Fruit fly (Drosophila melanogaster): ENCODE measurements around the gene Mnt.

The Mnt gene

DNA sequence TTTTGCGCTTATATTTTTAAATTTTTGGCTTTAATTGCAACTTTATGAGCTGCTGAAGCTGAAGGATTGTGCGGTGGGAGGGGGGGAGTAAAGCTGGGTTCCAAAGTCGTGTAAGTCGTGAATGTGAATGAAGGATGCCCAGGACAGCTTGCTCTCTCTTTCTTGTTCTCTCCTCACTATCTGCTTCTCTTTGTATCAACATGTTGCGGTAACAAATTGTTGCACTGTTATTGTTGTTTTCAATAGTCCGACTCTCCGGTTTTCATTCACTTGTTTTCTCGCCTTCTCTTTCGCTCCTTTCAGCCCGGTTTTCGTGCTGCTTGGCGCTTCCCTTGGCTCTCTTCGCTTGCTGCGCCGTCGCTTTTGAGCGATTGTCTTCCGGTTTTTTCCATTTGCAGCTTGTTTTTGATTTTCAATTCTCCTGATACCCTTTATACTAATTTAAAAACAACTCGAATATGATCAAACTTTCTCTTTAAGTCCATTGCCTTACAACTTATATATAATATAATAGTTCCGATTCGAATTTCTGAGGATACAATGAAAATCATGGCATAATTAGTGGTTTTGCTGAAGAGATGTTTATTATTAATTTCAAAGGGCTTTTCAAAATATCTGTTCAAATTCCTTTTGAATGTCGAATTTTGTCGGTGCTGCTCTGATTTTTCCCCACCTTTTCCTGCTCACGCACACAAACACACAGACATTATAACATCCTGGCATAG lies 13.4 kb downstream of the Mnt start:
- TF ChIP-seq noc (tag; optimal IDR thresholded peaks at IDR 0.05) = no peak

DNA sequence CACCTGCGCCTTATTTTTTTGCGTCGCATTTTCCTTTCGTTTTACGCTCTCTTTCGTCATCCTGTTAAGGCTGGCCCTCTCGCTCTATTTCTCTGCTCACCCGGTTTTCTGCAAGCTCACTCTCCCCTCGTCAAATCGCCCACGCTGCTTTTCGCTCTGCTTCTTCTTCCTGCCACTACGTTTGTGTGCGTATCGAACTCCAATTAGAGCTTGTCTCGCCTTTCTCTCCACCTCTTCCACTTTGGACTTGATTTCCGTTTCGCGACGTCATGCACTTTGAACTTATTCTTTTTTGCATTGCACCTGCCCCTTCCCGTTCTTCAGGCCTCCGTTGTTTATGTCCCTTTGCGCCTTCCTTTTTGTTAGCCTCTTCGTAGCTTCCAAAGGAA lies 13.9 kb downstream of the Mnt start:
- TF ChIP-seq noc (tag; optimal IDR thresholded peaks at IDR 0.05) = no peak

DNA sequence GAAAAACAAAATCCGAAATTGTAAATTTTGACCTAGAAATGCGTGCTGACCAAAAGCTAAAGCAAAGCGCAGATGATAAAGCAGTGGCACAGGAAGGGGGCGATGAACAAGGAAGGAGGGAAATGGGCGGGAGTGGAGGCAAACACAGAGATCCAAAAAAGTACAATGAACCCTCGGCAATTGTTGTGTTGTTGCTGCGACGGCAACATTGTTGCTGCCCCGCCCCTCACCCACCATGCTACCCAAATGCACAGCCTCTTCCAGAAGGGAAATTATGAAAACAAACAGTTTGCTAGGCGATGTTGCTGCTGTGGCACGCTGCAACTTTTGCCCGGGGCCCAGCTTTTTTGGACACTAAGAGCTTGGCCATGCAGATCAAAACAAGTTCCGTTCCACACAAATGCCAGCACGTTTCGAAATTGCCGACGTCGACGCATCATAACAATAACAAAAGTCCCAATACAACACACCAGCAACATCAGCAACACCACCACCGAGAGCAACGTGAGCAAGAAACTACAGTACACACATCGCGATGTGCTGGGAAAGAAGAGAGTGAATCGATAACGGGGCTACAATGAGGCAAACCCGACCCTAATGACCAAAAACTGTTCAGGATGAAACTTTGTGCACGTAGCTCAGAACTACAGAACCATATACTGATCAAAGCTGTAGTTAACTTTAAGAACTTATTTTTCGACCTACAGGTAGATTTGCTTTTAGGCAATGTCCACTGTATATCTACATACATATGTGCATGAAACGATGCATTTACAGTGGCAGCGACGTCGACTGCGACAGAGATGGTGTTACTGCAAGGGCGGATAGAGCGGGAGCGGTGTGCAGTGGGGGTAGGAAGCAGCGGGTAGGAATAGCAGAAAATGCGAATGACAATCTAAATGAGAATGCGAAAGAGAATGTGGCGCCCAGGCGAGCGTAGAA lies 15.1 kb downstream of the Mnt start:
- TF ChIP-seq noc (tag; optimal IDR thresholded peaks at IDR 0.05) = no peak

DNA sequence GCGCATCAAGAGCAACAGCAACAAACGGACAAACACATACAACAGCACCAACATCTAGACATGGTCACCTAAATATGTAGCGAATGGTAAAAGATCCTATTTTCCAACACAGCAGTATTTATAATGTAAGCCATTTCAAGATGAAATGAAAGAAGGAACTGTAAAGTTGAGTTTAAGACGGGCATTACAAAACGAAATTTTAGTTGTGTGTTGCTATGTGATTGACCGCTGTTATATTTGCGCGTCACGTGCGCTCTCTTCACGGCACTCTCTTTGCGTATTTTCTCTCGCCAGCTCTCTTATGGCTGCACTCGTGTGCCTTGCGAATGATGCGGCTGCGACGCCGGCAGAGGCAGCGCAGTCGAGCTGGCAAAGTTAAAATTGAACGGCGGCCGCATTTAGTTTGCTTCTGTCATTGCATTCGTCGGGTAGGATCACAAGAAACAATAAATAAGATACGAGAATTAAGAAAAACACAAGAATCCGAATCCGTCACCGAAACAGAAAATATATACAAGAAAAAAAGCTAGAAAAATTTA lies 16.3 kb downstream of the Mnt start:
- TF ChIP-seq noc (tag; optimal IDR thresholded peaks at IDR 0.05) = no peak

DNA sequence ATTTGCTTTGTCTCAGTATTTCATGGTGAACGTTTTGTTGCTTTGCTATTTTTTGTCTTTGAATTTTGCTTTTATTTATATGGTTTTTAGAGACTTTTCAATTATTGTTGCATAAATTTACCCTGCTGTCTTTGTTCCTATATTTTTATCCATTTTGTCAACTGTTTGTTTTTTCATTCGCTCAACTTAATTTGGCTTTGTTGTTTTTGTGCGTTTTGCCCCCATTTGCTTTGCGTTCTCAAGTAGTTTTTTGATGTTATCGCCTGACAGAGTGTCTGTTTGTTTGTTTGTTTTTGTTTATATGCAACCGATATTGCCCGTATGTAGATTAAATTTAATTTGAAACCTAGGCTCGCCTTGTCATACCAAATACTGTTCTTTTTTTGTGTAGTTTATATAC lies 17.0 kb downstream of the Mnt start:
- TF ChIP-seq noc (tag; optimal IDR thresholded peaks at IDR 0.05) = no peak

DNA sequence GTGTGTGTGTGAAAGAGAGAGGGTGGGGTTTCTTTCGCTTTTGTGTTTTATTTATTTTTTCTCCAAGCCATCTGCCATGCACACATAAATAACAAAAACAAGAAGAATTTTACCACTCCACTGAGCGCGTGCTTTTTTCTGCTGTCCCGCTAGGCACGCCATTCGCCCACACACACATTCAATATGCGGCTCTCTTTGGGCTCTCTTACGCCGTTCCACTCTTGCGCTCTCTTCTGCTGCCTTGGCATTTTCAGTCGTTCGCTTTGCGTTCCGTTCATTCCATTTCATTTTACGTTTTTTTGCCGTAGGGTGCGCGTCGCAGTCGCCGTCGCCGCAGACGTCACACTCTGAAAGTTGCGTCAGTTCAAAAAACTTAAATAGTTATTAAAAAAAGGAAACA lies 17.5 kb downstream of the Mnt start:
- peak; percentile 4 for TF ChIP-seq noc (tag; optimal IDR thresholded peaks at IDR 0.05)

DNA sequence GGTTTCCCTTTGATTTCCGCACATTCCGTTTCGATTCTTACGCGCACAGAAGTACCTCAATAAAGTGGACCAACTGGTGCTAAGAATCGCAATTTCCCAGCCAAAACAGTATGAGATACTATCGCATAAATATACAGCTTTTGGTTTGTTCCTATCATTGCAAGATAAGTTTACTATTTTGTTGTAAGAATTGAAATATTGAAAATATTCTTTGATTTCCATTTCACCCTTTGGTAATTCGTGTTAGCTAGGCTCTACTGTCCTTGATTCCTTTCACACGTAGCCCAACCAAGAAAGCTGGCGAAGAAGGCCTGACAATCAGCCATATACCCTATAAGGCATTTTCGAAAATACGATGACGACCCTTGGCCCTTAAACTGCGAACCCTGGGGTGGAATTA lies 19.0 kb downstream of the Mnt start:
- peak; percentile 26 for TF ChIP-seq noc (tag; optimal IDR thresholded peaks at IDR 0.05)

DNA sequence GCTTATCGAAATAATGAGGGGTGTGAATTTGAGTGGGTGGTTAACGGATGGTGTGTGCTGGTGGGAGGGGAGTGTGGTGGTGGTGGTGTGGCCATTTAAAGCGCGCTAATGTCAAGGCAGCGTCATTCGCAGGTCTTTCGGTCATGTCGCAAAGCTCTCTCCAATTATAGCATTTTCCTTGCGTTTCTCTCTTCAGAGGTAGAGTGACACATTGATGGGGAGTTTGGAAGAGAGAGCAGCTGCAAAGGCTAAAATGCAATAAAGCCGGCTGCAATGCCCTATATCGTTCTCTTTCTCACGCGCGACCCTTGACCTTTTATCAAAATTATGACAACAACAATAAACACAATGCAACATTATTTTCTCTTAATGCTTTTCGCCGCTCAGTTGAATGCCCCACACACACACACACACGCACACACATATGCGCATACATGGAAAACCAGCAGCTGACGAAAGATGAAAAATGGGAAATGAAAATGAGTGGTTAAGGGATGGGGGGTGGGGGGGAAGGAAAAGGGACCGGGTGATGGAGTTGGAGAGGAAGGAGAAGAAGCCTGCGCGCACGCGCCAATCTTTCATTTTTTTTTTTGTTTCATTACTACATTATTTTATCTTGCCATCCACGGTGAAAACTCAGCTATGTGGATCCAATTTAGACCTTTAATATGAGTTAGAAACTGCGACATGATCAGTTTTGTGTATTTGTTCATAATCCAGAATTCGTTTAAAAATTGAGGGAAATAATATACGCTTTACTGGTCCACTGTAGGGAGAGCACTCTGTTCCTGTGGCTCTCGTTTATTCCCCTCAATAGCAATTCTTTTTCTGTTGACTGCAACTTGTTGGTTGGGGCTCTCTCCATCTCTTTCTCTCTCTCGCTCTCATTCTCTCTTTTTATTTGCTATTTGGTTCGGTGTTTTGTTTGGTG lies 20.3 kb downstream of the Mnt start:
- TF ChIP-seq noc (tag; optimal IDR thresholded peaks at IDR 0.05) = peak; percentile 27

DNA sequence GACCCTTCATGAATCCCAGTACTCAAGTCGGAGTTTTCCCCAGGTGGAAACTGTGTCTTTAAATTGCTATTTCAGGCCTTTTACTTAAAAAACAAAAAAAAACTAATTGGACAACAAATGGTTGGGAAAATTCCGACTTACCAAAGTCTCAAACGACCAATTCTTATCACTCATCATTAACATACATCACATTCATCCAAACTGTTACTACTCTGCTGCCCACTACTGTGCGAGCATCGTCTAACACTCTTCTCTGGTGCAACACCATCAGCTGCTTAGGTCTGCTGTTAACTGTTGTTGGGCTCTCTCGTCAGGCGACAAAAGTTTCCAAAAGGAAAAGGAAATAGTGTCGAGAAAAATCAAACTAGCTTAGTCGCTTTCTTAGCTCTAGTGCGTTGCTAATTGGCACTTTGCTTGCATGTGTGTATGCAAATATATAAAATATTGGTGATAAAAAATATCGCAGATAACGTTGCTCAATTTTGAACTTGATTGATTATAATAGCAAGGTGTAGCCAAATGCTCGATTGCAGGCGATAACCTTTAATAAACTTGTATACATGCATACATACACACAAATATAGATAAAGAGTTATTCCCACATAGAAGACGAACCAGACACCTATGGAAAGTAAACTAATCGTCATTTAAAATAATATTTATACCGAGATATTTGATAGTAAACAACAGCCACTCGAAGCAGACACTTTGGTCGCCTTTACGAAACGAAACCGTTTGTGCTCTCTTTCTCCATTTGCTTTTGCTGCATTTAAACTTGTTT lies 22.6 kb downstream of the Mnt start:
- TF ChIP-seq noc (tag; optimal IDR thresholded peaks at IDR 0.05) = peak; percentile 34

DNA sequence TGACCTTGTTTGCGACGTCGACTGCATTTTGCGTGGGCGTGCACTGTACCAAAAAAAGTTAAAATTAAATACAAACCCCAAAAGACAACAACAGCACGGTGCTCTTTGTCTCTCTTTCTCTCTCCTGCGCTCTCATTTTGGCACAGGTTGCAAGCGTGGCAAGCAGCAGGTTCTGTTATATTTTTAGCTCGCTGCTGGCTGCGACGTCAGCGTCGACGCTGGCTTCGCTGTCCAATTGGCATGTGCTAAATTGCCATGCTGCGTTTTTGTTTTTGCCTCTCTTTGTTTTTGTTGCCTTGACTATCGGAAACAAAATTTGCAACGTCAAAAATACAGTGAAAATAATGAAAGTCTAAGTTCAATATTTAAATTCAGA lies 23.2 kb downstream of the Mnt start:
- TF ChIP-seq noc (tag; optimal IDR thresholded peaks at IDR 0.05) = no peak

DNA sequence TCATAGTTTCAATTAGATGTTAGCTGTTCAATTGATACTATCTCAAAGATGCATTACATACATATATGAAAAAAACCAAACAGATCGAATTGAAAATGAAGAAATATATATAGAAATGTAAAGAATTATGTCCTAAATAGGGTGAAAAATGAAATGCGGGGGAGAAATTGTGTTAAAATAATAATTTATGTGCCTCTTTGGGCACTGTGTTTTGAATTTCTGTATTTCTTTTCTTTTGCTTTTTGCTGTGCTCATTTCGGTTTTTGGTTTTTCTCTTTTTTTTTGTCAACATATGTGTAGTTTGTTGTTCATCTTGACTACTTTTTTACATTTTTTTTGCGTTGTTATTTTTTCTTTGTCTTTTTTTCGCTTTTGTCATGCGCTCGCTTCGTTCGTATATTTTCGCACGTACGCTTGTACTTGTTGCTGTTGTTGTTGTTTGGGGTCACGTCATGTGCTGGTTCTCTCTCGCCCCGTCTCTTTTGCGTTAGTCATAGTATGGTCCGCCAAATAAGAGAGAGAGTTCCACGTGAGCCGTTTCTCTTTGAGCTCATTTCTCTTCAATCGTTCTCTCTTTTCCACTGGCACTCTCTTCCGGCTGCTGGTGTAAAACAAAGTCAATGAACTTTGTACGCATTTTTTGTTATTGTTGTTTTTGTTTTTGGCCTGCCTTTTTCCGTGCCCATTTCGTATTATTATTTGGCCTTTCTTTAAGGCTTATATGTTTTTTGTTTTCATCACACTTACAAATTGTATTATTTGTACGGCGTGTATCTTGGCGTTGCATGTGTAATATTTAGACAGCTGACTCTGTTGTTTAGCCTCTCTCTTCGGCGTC lies 23.8 kb downstream of the Mnt start:
- TF ChIP-seq noc (tag; optimal IDR thresholded peaks at IDR 0.05) = peak; percentile 71

DNA sequence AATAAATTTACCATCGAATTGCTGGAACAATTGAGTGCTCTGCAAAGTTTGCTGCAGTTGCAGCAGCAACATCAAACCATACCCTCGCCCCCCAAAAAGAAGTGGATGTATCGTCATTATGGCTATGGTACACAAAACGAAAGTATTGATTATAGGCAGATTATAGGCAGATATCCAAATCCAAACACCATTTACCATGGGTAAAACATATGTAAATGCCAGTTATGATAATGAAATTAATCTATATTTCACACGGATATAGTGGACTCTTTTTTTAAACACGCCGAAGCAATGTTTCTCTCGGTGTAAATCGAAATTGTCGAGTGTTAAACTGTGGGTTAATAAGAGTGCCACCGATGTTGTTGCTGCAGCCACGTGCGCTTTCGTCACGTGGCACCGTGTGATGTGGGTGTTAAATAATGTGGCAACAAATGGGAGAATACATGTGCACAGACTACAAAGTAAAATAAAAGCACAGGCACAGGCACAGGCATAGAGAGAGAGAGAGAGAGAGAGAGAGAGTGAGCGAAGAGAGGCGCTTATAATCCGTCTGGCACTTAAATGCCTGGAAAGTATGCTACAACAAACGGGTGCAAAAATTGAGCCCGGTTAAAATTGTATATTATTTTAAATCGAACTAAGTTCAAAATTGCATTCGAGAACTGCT lies 25.1 kb downstream of the Mnt start:
- TF ChIP-seq noc (tag; optimal IDR thresholded peaks at IDR 0.05) = no peak

DNA sequence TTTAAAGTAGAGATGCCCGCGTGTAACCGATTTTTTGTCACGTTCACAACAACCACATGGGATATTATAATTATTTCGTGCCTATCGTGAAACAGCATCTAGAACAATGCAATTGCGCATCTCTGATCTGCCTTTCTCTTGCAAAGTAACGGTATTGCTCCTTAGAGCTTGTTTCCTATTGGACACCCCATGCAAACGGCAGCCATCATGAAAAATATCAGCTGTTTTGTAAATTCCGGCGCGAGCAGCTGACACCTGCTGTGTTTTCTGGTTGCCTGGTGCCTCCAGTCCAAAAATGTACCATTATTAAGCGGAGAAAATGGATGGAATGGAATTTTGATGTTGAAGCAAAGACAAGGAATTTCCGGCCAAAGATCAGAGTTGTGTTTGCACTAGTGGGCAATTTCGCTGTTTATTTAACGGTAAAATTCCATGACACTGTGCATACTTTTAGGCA lies 32.6 kb downstream of the Mnt start:
- TF ChIP-seq noc (tag; optimal IDR thresholded peaks at IDR 0.05) = no peak
